6 worm cellular contexts compared by ENCODE assay signal in genomic region chrIII:943426-943927, ce11.
TF ChIP-seq lines count a peak whose summit lies in the region.

Gene fbxa-59, minus strand, starts transcription at chrIII:943476.

TF ChIP-seq in whole organism, L1 larva, 84 proteins besides CTCF, POLR2A, EP300 and RAD21:
- TF ChIP-seq rnt-1 (tag; optimal IDR thresholded peaks at IDR 0.05; lab: Kevin White, UChicago), result no peak
- no peak for TF ChIP-seq hlh-4 (tag; optimal IDR thresholded peaks at IDR 0.05; lab: Kevin White, UChicago)
- peak; percentile 61 for TF ChIP-seq elt-2 (tag; optimal IDR thresholded peaks at IDR 0.05; lab: Kevin White, UChicago)
- no peak for TF ChIP-seq efl-1 (optimal IDR thresholded peaks at IDR 0.05; lab: Kevin White, UChicago)
- peak in 1 of 2 experiments; percentile 39 for TF ChIP-seq efl-1 (GFP tag; optimal IDR thresholded peaks at IDR 0.05 in 1 of 2; lab: Kevin White, UChicago)
- TF ChIP-seq dsc-1 (tag; optimal IDR thresholded peaks at IDR 0.05; lab: Kevin White, UChicago), result no peak

TF ChIP-seq in whole organism, L2 larva, 48 proteins besides CTCF, POLR2A, EP300 and RAD21:
- TF ChIP-seq sem-4 (tag; optimal IDR thresholded peaks at IDR 0.05; lab: Kevin White, UChicago) (no peak), fos-1 (tag; optimal IDR thresholded peaks at IDR 0.05; lab: Kevin White, UChicago) (peak; percentile 56)
TF ChIP-seq in whole organism, L2 larva: peak in this region for 1.

TF ChIP-seq in whole organism, L3 larva, 47 proteins besides CTCF, POLR2A, EP300 and RAD21:
- TF ChIP-seq pqm-1 (tag; optimal IDR thresholded peaks at IDR 0.05; lab: Kevin White, UChicago) (peak; percentile 44), pha-4 (tag; optimal IDR thresholded peaks at IDR 0.05; lab: Kevin White, UChicago) (peak; percentile 72), elt-2 (tag; optimal IDR thresholded peaks at IDR 0.05; lab: Kevin White, UChicago) (peak; percentile 86), egl-5 (tag; optimal IDR thresholded peaks at IDR 0.05; lab: Kevin White, UChicago) (no peak), lsy-12 (tag; optimal IDR thresholded peaks at IDR 0.05; lab: Kevin White, UChicago) (no peak), egl-27 (tag; optimal IDR thresholded peaks at IDR 0.05; lab: Kevin White, UChicago) (no peak)
TF ChIP-seq in whole organism, L3 larva: peak in this region for 3.

TF ChIP-seq in whole organism, L4 larva, 104 proteins besides CTCF, POLR2A, EP300 and RAD21 (continues in another document):
- TF ChIP-seq aha-1 (tag; lab: Kevin White, UChicago) (no peak), nhr-28 (tag; optimal IDR thresholded peaks at IDR 0.05; lab: Kevin White, UChicago) (peak; percentile 39), D1046.2 (GFP tag; IDR thresholded peaks at IDR 0.05; lab: Robert Waterston, UW) (no peak), F26F4.8 (GFP tag; conservative IDR thresholded peaks at IDR 0.05; lab: Robert Waterston, UW) (no peak), nhr-11 (tag; optimal IDR thresholded peaks at IDR 0.05; lab: Kevin White, UChicago) (no peak), daf-19 (GFP tag; conservative IDR thresholded peaks at IDR 0.05; lab: Robert Waterston, UW) (no peak), snpc-4 (tag; optimal IDR thresholded peaks at IDR 0.05; lab: Kevin White, UChicago) (no peak), lir-3 (tag; optimal IDR thresholded peaks at IDR 0.05; lab: Kevin White, UChicago) (no peak), Y5F2A.4 (GFP tag; optimal IDR thresholded peaks at IDR 0.05; lab: Kevin White, UChicago) (no peak), daf-8 (GFP tag; IDR thresholded peaks at IDR 0.05; lab: Robert Waterston, UW) (no peak), hlh-30 (tag; optimal IDR thresholded peaks at IDR 0.05; lab: Kevin White, UChicago; ENCODE audit: insufficient read depth) (peak; percentile 16), nhr-25 (tag; optimal IDR thresholded peaks at IDR 0.05; lab: Kevin White, UChicago; ENCODE audit: borderline replicate concordance, insufficient read depth) (no peak), ceh-20 (GFP tag; IDR thresholded peaks at IDR 0.05; lab: Robert Waterston, UW) (no peak), Y48G9A.11 (GFP tag; IDR thresholded peaks at IDR 0.05; lab: Robert Waterston, UW) (no peak), F37D6.2 (tag; optimal IDR thresholded peaks at IDR 0.05; lab: Kevin White, UChicago) (no peak), ama-1 (optimal IDR thresholded peaks at IDR 0.05; lab: Kevin White, UChicago) (no peak), mep-1 (tag; optimal IDR thresholded peaks at IDR 0.05; lab: Kevin White, UChicago) (no peak), dmd-6 (GFP tag; IDR thresholded peaks at IDR 0.05; lab: Robert Waterston, UW) (peak; percentile 75), nhr-10 (tag; optimal IDR thresholded peaks at IDR 0.05; lab: Kevin White, UChicago) (no peak), hlh-11 (tag; optimal IDR thresholded peaks at IDR 0.05; lab: Kevin White, UChicago) (peak; percentile 66), nhr-77 (tag; optimal IDR thresholded peaks at IDR 0.05; lab: Kevin White, UChicago) (peak; percentile 27), zfp-2 (tag; optimal IDR thresholded peaks at IDR 0.05; lab: Kevin White, UChicago) (no peak), madf-9 (GFP tag; conservative IDR thresholded peaks at IDR 0.05; lab: Robert Waterston, UW) (no peak), jun-1 (tag; optimal IDR thresholded peaks at IDR 0.05; lab: Kevin White, UChicago) (no peak), lim-7 (GFP tag; IDR thresholded peaks at IDR 0.05; lab: Robert Waterston, UW) (no peak), mdt-29 (GFP tag; IDR thresholded peaks at IDR 0.05; lab: Robert Waterston, UW) (no peak), nhr-111 (GFP tag; optimal IDR thresholded peaks at IDR 0.05; lab: Kevin White, UChicago) (no peak), vab-7 (GFP tag; IDR thresholded peaks at IDR 0.05; lab: Robert Waterston, UW) (no peak)

TF ChIP-seq in whole organism, late embryonic, 69 proteins besides CTCF, POLR2A, EP300 and RAD21:
- no peak for TF ChIP-seq madf-2 (tag; optimal IDR thresholded peaks at IDR 0.05; lab: Kevin White, UChicago)
- TF ChIP-seq ceh-31 (tag; optimal IDR thresholded peaks at IDR 0.05; lab: Kevin White, UChicago), result no peak
- peak; percentile 16 for TF ChIP-seq elt-2 (tag; optimal IDR thresholded peaks at IDR 0.05; lab: Kevin White, UChicago)
- TF ChIP-seq ceh-19 (GFP tag; optimal IDR thresholded peaks at IDR 0.05; lab: Kevin White, UChicago), result no peak
- no peak for TF ChIP-seq Y22D7AL.16 (tag; optimal IDR thresholded peaks at IDR 0.05; lab: Kevin White, UChicago)

TF ChIP-seq in whole organism, young adult, 124 proteins besides CTCF, POLR2A, EP300 and RAD21:
- TF ChIP-seq dpl-1 (GFP tag; optimal IDR thresholded peaks at IDR 0.05; lab: Kevin White, UChicago) (no peak), lsy-27 (tag; optimal IDR thresholded peaks at IDR 0.05; lab: Kevin White, UChicago; ENCODE audit: borderline replicate concordance, insufficient read depth) (no peak), ets-4 (GFP tag; optimal IDR thresholded peaks at IDR 0.05; lab: Kevin White, UChicago) (no peak), ceh-27 (GFP tag; optimal IDR thresholded peaks at IDR 0.05; lab: Kevin White, UChicago) (no peak), xnd-1 (tag; optimal IDR thresholded peaks at IDR 0.05; lab: Kevin White, UChicago) (no peak), cebp-1 (GFP tag; IDR thresholded peaks at IDR 0.05; lab: Robert Waterston, UW) (peak; percentile 65; the same call in 1 of the 2 replicates), cebp-1 (tag; optimal IDR thresholded peaks at IDR 0.05; lab: Kevin White, UChicago) (peak; percentile 56), somi-1 (GFP tag; optimal IDR thresholded peaks at IDR 0.05; lab: Kevin White, UChicago) (no peak), unc-62 (GFP tag; optimal IDR thresholded peaks at IDR 0.05; lab: Kevin White, UChicago) (peak; percentile 67), tbp1 (GFP tag; optimal IDR thresholded peaks at IDR 0.05; lab: Kevin White, UChicago) (no peak), F39B2.1 (GFP tag; IDR thresholded peaks at IDR 0.05; lab: Robert Waterston, UW) (no peak), athp-1 (tag; optimal IDR thresholded peaks at IDR 0.05; lab: Kevin White, UChicago) (no peak), T26A5.8 (tag; optimal IDR thresholded peaks at IDR 0.05; lab: Kevin White, UChicago) (no peak), madf-3 (GFP tag; IDR thresholded peaks at IDR 0.05; lab: Robert Waterston, UW) (no peak), ekl-4 (GFP tag; IDR thresholded peaks at IDR 0.05; lab: Robert Waterston, UW) (no peak), nhr-80 (tag; optimal IDR thresholded peaks at IDR 0.05; lab: Kevin White, UChicago) (peak; percentile 55), let-607 (tag; optimal IDR thresholded peaks at IDR 0.05; lab: Kevin White, UChicago) (peak in 1 of 2 experiments; percentile 2), nhr-90 (tag; optimal IDR thresholded peaks at IDR 0.05; lab: Kevin White, UChicago) (no peak), atf-7 (tag; optimal IDR thresholded peaks at IDR 0.05; lab: Kevin White, UChicago) (no peak), ZK185.1 (tag; optimal IDR thresholded peaks at IDR 0.05; lab: Kevin White, UChicago; ENCODE audit: poor library complexity, severe bottlenecking) (no peak), ceh-40 (GFP tag; IDR thresholded peaks at IDR 0.05; lab: Robert Waterston, UW) (no peak), mes-4 (tag; optimal IDR thresholded peaks at IDR 0.05; lab: Kevin White, UChicago) (no peak), chd-7 (tag; optimal IDR thresholded peaks at IDR 0.05; lab: Kevin White, UChicago) (no peak), attf-6 (GFP tag; IDR thresholded peaks at IDR 0.05; lab: Robert Waterston, UW) (no peak), tlf-1 (GFP tag; optimal IDR thresholded peaks at IDR 0.05; lab: Kevin White, UChicago) (no peak), F57C9.4 (tag; optimal IDR thresholded peaks at IDR 0.05; lab: Kevin White, UChicago) (no peak)
